Worm (Caenorhabditis elegans): ENCODE results near the gene mrps-28.

mrps-28 gene

ce11 chrV:19691271-19691886, 47.3 kb downstream of the mrps-28 start:
- TF ChIP-seq ztf-4 (tag; optimal IDR thresholded peaks at IDR 0.05) (no peak), ceh-28 (tag; optimal IDR thresholded peaks at IDR 0.05) (peak; percentile 95), daf-12 (tag; optimal IDR thresholded peaks at IDR 0.05) (no peak), hmg-11 (tag; optimal IDR thresholded peaks at IDR 0.05) (no peak), nhr-76 (tag; optimal IDR thresholded peaks at IDR 0.05) (no peak), elt-2 (tag; optimal IDR thresholded peaks at IDR 0.05) (no peak), ZK546.5 (tag; optimal IDR thresholded peaks at IDR 0.05) (no peak), lin-15B (tag; optimal IDR thresholded peaks at IDR 0.05) (no peak)

ce11 chrV:19691954-19692353, 47.9 kb downstream of the mrps-28 start:
- TF ChIP-seq sea-2 (GFP tag; optimal IDR thresholded peaks at IDR 0.05) (no peak), ceh-28 (tag; optimal IDR thresholded peaks at IDR 0.05) (peak; percentile 81), mml-1 (tag; optimal IDR thresholded peaks at IDR 0.05) (no peak)

Data from whole organism, L3 larva.